Worm (Caenorhabditis elegans) whole organism, L4 larva: ENCODE results near the gene rgs-11.

Source experiments
- arid-1 ChIP-seq: fragments of 200-800 bp; sonication (Bioruptor generic); conservative IDR thresholded peaks from 2 replicates; pipeline ENCODE4 v1.3.6; 2022; ENCODE audit warnings: missing genetic modification reagents, missing genetic modification characterization, missing compliant biosample characterization
- dmd-6 ChIP-seq: fragments of 200-800 bp; sonication (Bioruptor generic); IDR thresholded peaks from 2 replicates; pipeline ENCODE4 v1.3.6; 2022; ENCODE audit warnings: missing genetic modification reagents, missing genetic modification characterization, missing compliant biosample characterization
- dpl-1 ChIP-seq: fragments of 150-350 bp; optimal IDR thresholded peaks from 2 replicates; lab custom pipeline; 2014; ENCODE audit warnings: missing biosample characterization, missing genetic modification reagents, missing genetic modification characterization
- fkh-10 ChIP-seq: fragments of 150-350 bp; optimal IDR thresholded peaks from 2 replicates; lab custom pipeline; 2014; ENCODE audit warnings: missing biosample characterization, missing genetic modification reagents, missing genetic modification characterization
- jun-1 ChIP-seq: fragments of 150-350 bp; optimal IDR thresholded peaks from 2 replicates; lab custom pipeline; 2014; ENCODE audit warnings: missing biosample characterization, missing genetic modification reagents, missing genetic modification characterization
- lin-1 ChIP-seq: fragments of 200-800 bp; sonication (Bioruptor generic); IDR thresholded peaks from 2 replicates; pipeline ENCODE4 v1.3.6; 2022; ENCODE audit warnings: missing genetic modification reagents, missing genetic modification characterization, missing compliant biosample characterization
- mdl-1 ChIP-seq, 2 experiments: fragments of 150-350 bp in 1 of 2; sonication (generic microtip) in 1 of 2; optimal IDR thresholded peaks; 2 replicates each; lab custom pipeline; 2014 to 2017; ENCODE audit warnings: missing biosample characterization in 2 of 2, missing genetic modification characterization in 2 of 2
- unc-62 ChIP-seq, 3 experiments: fragments of 150-350 bp in 1 of 3; sonication (generic microtip); optimal IDR thresholded peaks in 2 of 3; peaks in 1 of 3; 1 replicate in 1 of 3; 2 replicates in 2 of 3; lab custom pipeline; 2014 to 2017; ENCODE audit warnings: missing biosample characterization in 3 of 3, missing genetic modification characterization in 3 of 3, missing genetic modification reagents in 3 of 3, missing genotype in 1 of 3

DNA sequence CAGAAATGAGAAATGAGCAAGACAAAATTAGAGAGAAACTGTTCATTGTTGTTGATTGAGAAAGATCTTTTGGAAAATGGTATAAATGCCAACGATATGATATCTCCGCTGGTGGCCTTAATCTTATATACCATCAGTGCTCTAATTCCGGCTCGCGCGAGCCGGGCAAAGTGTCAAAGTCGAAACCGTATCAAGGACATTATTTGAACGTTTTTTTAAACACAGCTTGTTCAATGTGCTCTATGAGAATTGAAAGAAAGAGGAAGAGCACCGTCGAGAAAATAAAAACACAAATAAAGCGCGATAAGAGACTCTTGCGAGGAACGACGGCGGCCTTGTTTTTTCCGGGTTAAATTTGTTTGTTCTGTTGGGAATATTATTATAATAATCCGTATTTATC, 2.9 kb upstream of the rgs-11 start, which contains the start of gene idpp-3:
- TF ChIP-seq jun-1 (tag; lab: Kevin White, UChicago) (no peak), dpl-1 (GFP tag; lab: Kevin White, UChicago) (no peak), arid-1 (GFP tag; lab: Robert Waterston, UW) (no peak), unc-62 (GFP tag; optimal IDR thresholded peaks at IDR 0.05 in 1 of 2; lab: Kevin White, UChicago) (no peak), unc-62 (tag; optimal IDR thresholded peaks at IDR 0.05; lab: Kevin White, UChicago) (no peak), fkh-10 (GFP tag; lab: Kevin White, UChicago) (no peak), mdl-1 (tag; optimal IDR thresholded peaks at IDR 0.05; lab: Kevin White, UChicago) (no peak), lin-1 (GFP tag; lab: Robert Waterston, UW) (no peak), dmd-6 (no peak)
